Fruit fly (Drosophila melanogaster) whole organism, embryonic: Measurements from ENCODE around the gene Paics.
A peak's percentile ranks its signal among the peaks of the same experiment; 100 is the strongest.

ENCODE experiments used
- CG10979 ChIP-seq: fragments of 200-800 bp; sonication (Bioruptor generic); optimal IDR thresholded peaks from 2 replicates; lab custom pipeline; 2018; ENCODE audit warnings: missing biosample characterization, mild to moderate bottlenecking, missing genetic modification characterization, moderate library complexity
- CG12104 ChIP-seq: fragments of 200-800 bp; sonication (Bioruptor generic); optimal IDR thresholded peaks from 3 replicates; lab custom pipeline; 2016; ENCODE audit warnings: missing biosample characterization, missing genetic modification characterization
- CG1233 ChIP-seq: fragments of 200-800 bp; sonication (Bioruptor generic); optimal IDR thresholded peaks from 4 replicates; lab custom pipeline; 2018; ENCODE audit warnings: missing biosample characterization, mild to moderate bottlenecking, missing genetic modification characterization
- CG13424 ChIP-seq: fragments of 200-800 bp; sonication (Bioruptor generic); optimal IDR thresholded peaks from 2 replicates; lab custom pipeline; 2019; ENCODE audit warnings: missing biosample characterization, mild to moderate bottlenecking, missing genetic modification characterization, moderate library complexity
- CG14441 ChIP-seq: fragments of 200-800 bp; sonication (Bioruptor generic); IDR thresholded peaks from 2 replicates; pipeline ENCODE4 v1.3.6; 2022; ENCODE audit warnings: missing biosample characterization, missing genetic modification characterization
- CG14860 ChIP-seq: fragments of 200-800 bp; sonication (Bioruptor generic); IDR thresholded peaks from 3 replicates; pipeline ENCODE4 v1.3.6; 2022; ENCODE audit warnings: missing biosample characterization, missing genetic modification characterization; ENCODE audit not compliant: partially characterized antibody
- CG15601 ChIP-seq: fragments of 200-800 bp; sonication (Bioruptor generic); optimal IDR thresholded peaks from 3 replicates; lab custom pipeline; 2019; ENCODE audit warnings: missing biosample characterization, mild to moderate bottlenecking, missing genetic modification characterization, moderate library complexity
- CG17361 ChIP-seq: fragments of 200-800 bp; sonication (Bioruptor generic); IDR thresholded peaks from 3 replicates; pipeline ENCODE4 v1.3.6; 2022; ENCODE audit warnings: missing biosample characterization, missing genetic modification characterization
- CG17568 ChIP-seq: fragments of 200-800 bp; sonication (Bioruptor generic); optimal IDR thresholded peaks from 2 replicates; lab custom pipeline; 2018; ENCODE audit warnings: missing biosample characterization, mild to moderate bottlenecking, missing genetic modification characterization, moderate library complexity
- CG17612 ChIP-seq: fragments of 200-800 bp; sonication (Bioruptor generic); IDR thresholded peaks from 2 replicates; pipeline ENCODE4 v1.3.6; 2022; ENCODE audit warnings: missing biosample characterization, missing genetic modification characterization
- CG1792 ChIP-seq: fragments of 200-800 bp; sonication (Bioruptor generic); optimal IDR thresholded peaks from 2 replicates; lab custom pipeline; 2016; ENCODE audit warnings: missing biosample characterization, missing genetic modification characterization
- CG2199 ChIP-seq: fragments of 200-800 bp; sonication (Bioruptor generic); IDR thresholded peaks from 3 replicates; pipeline ENCODE4 v1.3.6; 2022; ENCODE audit warnings: missing biosample characterization, missing genetic modification characterization
- CG5180 ChIP-seq: fragments of 200-800 bp; sonication (Bioruptor generic); optimal IDR thresholded peaks from 3 replicates; lab custom pipeline; 2017; ENCODE audit warnings: missing biosample characterization, missing genetic modification characterization, mild to moderate bottlenecking, moderate library complexity, missing genetic modification reagents
- CG8388 ChIP-seq: fragments of 200-800 bp; sonication (Bioruptor generic); optimal IDR thresholded peaks from 2 replicates; lab custom pipeline; 2019; ENCODE audit warnings: missing biosample characterization, mild to moderate bottlenecking, missing genetic modification characterization, moderate library complexity
- CG9609 ChIP-seq: fragments of 200-800 bp; sonication (Bioruptor generic); optimal IDR thresholded peaks from 3 replicates; lab custom pipeline; 2016; ENCODE audit warnings: missing biosample characterization, missing genetic modification characterization
- CoRest ChIP-seq: fragments of 200-800 bp; sonication (Bioruptor generic); optimal IDR thresholded peaks from 3 replicates; lab custom pipeline; 2018; ENCODE audit warnings: missing biosample characterization, mild to moderate bottlenecking, missing genetic modification characterization, moderate library complexity
- CrebB ChIP-seq: fragments of 200-800 bp; sonication (Bioruptor generic); optimal IDR thresholded peaks from 3 replicates; lab custom pipeline; 2018; ENCODE audit warnings: missing biosample characterization, mild to moderate bottlenecking, missing genetic modification characterization
- D19A ChIP-seq: fragments of 200-800 bp; optimal IDR thresholded peaks from 3 replicates; lab custom pipeline; 2019; ENCODE audit warnings: missing biosample characterization, mild to moderate bottlenecking, missing genetic modification characterization, moderate library complexity
- Dek ChIP-seq: fragments of 200-800 bp; sonication (Bioruptor generic); optimal IDR thresholded peaks from 3 replicates; lab custom pipeline; 2019; ENCODE audit warnings: missing biosample characterization, mild to moderate bottlenecking, missing genetic modification characterization, moderate library complexity
- HmgZ ChIP-seq: fragments of 200-800 bp; sonication (Bioruptor generic); optimal IDR thresholded peaks from 2 replicates; lab custom pipeline; 2018; ENCODE audit warnings: missing biosample characterization, mild to moderate bottlenecking, missing genetic modification characterization
- Mrtf ChIP-seq: fragments of 200-800 bp; sonication (Bioruptor generic); IDR thresholded peaks from 3 replicates; pipeline ENCODE4 v1.3.6; 2022; ENCODE audit warnings: missing biosample characterization, missing genetic modification characterization
- NC2α ChIP-seq: fragments of 200-800 bp; sonication (Bioruptor generic); optimal IDR thresholded peaks from 2 replicates; lab custom pipeline; 2016; ENCODE audit warnings: missing biosample characterization, missing genetic modification characterization
- Nf-YC ChIP-seq: fragments of 200-800 bp; optimal IDR thresholded peaks from 3 replicates; lab custom pipeline; 2019; ENCODE audit warnings: missing biosample characterization, mild to moderate bottlenecking, missing genetic modification characterization, moderate library complexity
- Opbp ChIP-seq: fragments of 200-800 bp; sonication (Bioruptor generic); IDR thresholded peaks from 3 replicates; pipeline ENCODE4 v1.3.6; 2022; ENCODE audit warnings: missing biosample characterization, missing genetic modification characterization; ENCODE audit not compliant: partially characterized antibody
- amos ChIP-seq: fragments of 200-800 bp; sonication (Bioruptor generic); IDR thresholded peaks from 2 replicates; pipeline ENCODE4 v1.3.6; 2022; ENCODE audit warnings: missing biosample characterization, missing genetic modification characterization; ENCODE audit not compliant: partially characterized antibody
- chn ChIP-seq: fragments of 200-800 bp; sonication (Bioruptor generic); optimal IDR thresholded peaks from 2 replicates; lab custom pipeline; 2016; ENCODE audit warnings: missing biosample characterization, missing genetic modification characterization
- disco-r ChIP-seq: fragments of 200-800 bp; sonication (Bioruptor generic); optimal IDR thresholded peaks from 2 replicates; lab custom pipeline; 2016; ENCODE audit warnings: missing biosample characterization, missing genetic modification characterization
- dm ChIP-seq: fragments of 200-800 bp; sonication (Bioruptor generic); optimal IDR thresholded peaks from 3 replicates; lab custom pipeline; 2016; ENCODE audit warnings: missing biosample characterization, missing genetic modification characterization
- dmrt11E ChIP-seq: fragments of 200-800 bp; sonication (Bioruptor generic); optimal IDR thresholded peaks from 3 replicates; lab custom pipeline; 2018; ENCODE audit warnings: missing biosample characterization, mild to moderate bottlenecking, missing genetic modification characterization, moderate library complexity
- hb ChIP-seq: fragments of 200-800 bp; sonication (Bioruptor generic); IDR thresholded peaks from 3 replicates; pipeline ENCODE4 v1.3.6; 2022; ENCODE audit warnings: missing biosample characterization, missing genetic modification characterization; ENCODE audit not compliant: partially characterized antibody
- nerfin-2 ChIP-seq: fragments of 200-800 bp; sonication (Bioruptor generic); IDR thresholded peaks from 2 replicates; pipeline ENCODE4 v1.3.6; 2022; ENCODE audit warnings: missing biosample characterization, missing genetic modification characterization; ENCODE audit not compliant: partially characterized antibody
- odd ChIP-seq: fragments of 200-800 bp; sonication (Bioruptor generic); optimal IDR thresholded peaks from 2 replicates; lab custom pipeline; 2017; ENCODE audit warnings: missing biosample characterization, mild to moderate bottlenecking, missing genetic modification characterization
- phol ChIP-seq: fragments of 200-800 bp; sonication (Bioruptor generic); optimal IDR thresholded peaks from 3 replicates; lab custom pipeline; 2018; ENCODE audit warnings: missing biosample characterization, mild to moderate bottlenecking, missing genetic modification characterization, moderate library complexity
- tap ChIP-seq: fragments of 200-800 bp; optimal IDR thresholded peaks from 3 replicates; lab custom pipeline; 2019; ENCODE audit warnings: missing biosample characterization, mild to moderate bottlenecking, missing genetic modification characterization, moderate library complexity
- ttk ChIP-seq: fragments of 200-800 bp; sonication (Bioruptor generic); IDR thresholded peaks from 2 replicates; pipeline ENCODE4 v2.1.2; 2022; ENCODE audit warnings: missing biosample characterization, missing genetic modification characterization

The Paics gene

DNA sequence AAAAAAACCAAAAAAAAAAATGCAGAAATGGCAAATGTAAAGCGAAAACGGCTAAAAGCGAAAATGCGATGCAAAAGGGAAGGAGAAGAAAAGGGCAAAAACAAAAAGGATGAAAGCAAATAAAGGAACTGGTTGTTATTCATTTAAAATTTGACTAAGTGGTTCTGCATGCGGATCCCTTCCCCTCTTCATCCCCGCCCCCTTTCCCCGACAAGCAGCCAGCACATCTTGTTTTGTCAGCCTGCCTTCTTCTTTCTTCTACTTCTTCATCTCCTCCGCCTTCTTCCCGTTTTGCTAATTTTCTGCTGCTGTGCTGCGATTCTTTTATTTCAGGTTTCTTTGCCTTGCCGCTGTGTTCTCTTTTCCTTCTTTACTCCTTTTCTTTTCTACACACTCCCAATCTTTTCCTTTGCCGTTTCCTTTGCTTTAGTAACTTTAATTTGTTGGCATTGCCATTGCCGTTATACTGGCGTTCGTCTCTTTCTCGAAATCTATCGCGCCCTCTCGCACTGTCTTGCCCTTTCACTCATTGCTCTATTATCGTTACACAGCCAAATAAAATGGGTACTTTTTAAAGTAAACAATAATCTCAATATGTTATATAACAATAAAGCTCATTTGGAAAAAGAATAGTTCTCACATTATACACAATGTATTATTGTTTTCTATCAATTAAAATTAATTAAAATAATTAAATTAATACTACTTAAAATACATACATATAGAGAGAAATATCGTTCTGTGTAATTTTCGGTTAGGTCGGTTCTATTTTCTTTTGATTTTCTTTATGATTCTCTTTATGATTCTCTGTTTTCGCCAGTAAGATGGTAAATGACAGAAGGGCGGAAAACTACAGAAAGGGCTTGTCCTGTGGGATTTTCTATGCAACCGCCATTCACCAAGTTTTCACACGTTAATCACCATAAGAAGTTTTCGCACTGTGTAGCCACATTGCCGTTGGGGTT, 12.4 kb downstream of the Paics start (continued):
- TF ChIP-seq CG12104 (GFP tag; lab: Kevin White, UChicago) = peak; percentile 43
- TF ChIP-seq Dek (tag; lab: Kevin White, UChicago) = peak; percentile 4
- TF ChIP-seq disco-r (GFP tag; lab: Kevin White, UChicago) = no peak
- TF ChIP-seq tap (tag; lab: Kevin White, UChicago) = peak; percentile 70
- no peak for TF ChIP-seq CG14441 (GFP tag; lab: Robert Waterston, UW)
- no peak for TF ChIP-seq CG14860 (GFP tag; lab: Robert Waterston, UW)
- TF ChIP-seq chn (GFP tag; lab: Kevin White, UChicago) = no peak
- peak; percentile 79 for TF ChIP-seq D19A
- TF ChIP-seq CG8388 (GFP tag; lab: Kevin White, UChicago) = peak; percentile 74
- peak; percentile 89 for TF ChIP-seq CG17361 (GFP tag; lab: Robert Waterston, UW)
- no peak for TF ChIP-seq Mrtf
- TF ChIP-seq CG17612 (GFP tag; lab: Robert Waterston, UW) = no peak
- TF ChIP-seq CoRest (tag; lab: Kevin White, UChicago) = peak; percentile 77
- TF ChIP-seq CG1792 = no peak
- peak; percentile 51 for TF ChIP-seq CG15601
- TF ChIP-seq dmrt11E (tag; lab: Kevin White, UChicago) = peak; percentile 86
- TF ChIP-seq NC2α (GFP tag; lab: Kevin White, UChicago) = no peak
- TF ChIP-seq ttk (GFP tag; lab: Robert Waterston, UW) = no peak
- TF ChIP-seq HmgZ = peak; percentile 7
- TF ChIP-seq dm (GFP tag; lab: Kevin White, UChicago) = no peak
- peak; percentile 49 for TF ChIP-seq CG1233 (GFP tag; lab: Kevin White, UChicago)
- no peak for TF ChIP-seq CG9609 (GFP tag; lab: Kevin White, UChicago)
- TF ChIP-seq odd (GFP tag; lab: Kevin White, UChicago) = peak; percentile 28
- no peak for TF ChIP-seq CrebB (tag; lab: Kevin White, UChicago)
- TF ChIP-seq CG17568 (GFP tag; lab: Kevin White, UChicago) = no peak
- TF ChIP-seq nerfin-2 (GFP tag; lab: Robert Waterston, UW) = no peak

dm6 chrX:12745117-12745516, 15.3 kb downstream of the Paics start:
- TF ChIP-seq CG13424 (peak; percentile 20), Opbp (peak; percentile 39; the same call in 1 of the 3 replicates), CG2199 (GFP tag; lab: Robert Waterston, UW) (no peak), Nf-YC (no peak), CG5180 (peak; percentile 89), dmrt11E (tag; lab: Kevin White, UChicago) (peak; percentile 12), CG10979 (peak; percentile 3), phol (peak; percentile 0), amos (GFP tag; lab: Robert Waterston, UW) (no peak), hb (GFP tag; lab: Robert Waterston, UW) (no peak)
